Worm (Caenorhabditis elegans) whole organism, L3 larva: ENCODE results near the gene R11.3.
"Not testable (repeated sequence)": the region's sequence is repeated elsewhere in the genome, so short reads cannot be mapped to it uniquely, and the experiment has no call there.

ENCODE experiments used
- egl-27 ChIP-seq: sonication (generic microtip); optimal IDR thresholded peaks from 4 replicates; lab custom pipeline; 2017; ENCODE audit warnings: missing biosample characterization, missing genetic modification reagents, missing genetic modification characterization
- nhr-12 ChIP-seq: fragments of 150-350 bp; optimal IDR thresholded peaks from 2 replicates; lab custom pipeline; 2014; ENCODE audit warnings: missing biosample characterization, missing genetic modification characterization

ce11 chrX:16212306-16212705, 13.3 kb upstream of the R11.3 start, which contains the start of gene F23A7.4:
- not testable (repeated sequence) for TF ChIP-seq nhr-12, egl-27 (tag; lab: Kevin White, UChicago)
